Worm (Caenorhabditis elegans) whole organism, dauer: ENCODE data around the gene nsy-7.

ENCODE experiments used
- unc-62 ChIP-seq: sonication (generic microtip); optimal IDR thresholded peaks from 2 replicates; lab custom pipeline; 2017; ENCODE audit warnings: missing biosample characterization, missing genetic modification reagents, missing genetic modification characterization

The nsy-7 gene

DNA sequence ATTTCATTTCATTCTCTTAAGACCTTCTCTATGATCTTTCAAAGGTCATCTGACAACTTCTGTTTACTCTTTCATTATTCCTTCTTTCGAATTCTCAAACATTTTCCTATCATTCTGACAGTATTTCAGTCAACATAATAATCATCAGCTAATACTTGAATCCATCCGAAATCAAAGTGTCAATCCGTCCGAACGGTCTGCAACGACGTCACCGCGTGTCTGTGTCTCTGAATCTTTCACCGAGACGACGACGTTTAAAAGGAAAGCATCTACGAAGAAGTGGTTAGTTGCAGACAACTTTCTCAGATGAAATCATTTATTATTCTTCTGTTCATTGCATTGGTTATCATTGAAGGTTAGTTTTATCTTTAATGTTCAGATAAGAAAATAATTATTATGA lies 15.8 kb upstream of the nsy-7 start, which contains the start of gene Y42H9AR.5:
TSS of gene Y42H9AR.5 (plus strand) at position 301 of the 400 bp plus-strand sequence.
- TF ChIP-seq unc-62 (GFP tag; lab: Kevin White, UChicago): no peak

DNA sequence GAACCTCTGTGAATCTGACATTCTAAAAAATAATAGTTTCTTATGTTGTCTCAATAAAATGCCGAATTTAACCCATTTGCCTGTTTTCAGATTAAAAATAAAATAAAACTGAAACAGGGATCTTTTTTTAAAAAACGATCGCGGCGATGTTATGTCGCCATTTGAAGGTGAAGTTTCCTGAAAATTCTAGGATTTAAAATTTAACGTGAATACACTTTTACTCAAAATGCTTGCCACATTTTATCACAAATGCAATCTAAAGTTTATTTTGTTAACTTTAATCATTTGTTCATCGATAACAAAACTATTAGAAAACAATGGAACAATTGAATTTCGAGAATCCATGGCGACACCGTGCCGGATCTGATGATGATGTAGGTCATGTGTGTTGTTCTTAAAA lies 13.1 kb upstream of the nsy-7 start, which contains the start of gene Y42H9AR.2:
TSS of gene Y42H9AR.2 (plus strand) at position 301 of the 400 bp plus-strand sequence.
- no peak for TF ChIP-seq unc-62 (GFP tag; lab: Kevin White, UChicago)

DNA sequence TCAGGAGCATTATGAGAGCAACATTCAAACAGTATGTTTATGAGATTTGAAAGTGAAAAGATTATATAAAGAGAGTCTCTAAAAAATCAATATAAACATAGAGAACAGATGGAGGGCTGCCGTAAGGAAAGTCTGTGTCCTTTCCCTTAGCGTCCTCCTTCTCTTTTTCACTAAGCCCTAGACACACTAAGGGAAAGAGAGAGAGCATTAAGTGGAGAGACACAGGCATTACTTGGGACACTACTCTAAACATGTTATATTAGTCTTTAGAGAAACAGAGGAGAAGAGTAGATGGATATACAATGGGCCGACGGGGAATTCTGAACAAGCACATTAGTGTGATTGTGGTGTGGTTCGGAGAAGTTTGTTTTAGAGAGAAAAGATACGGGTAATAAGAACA lies 9.9 kb upstream of the nsy-7 start:
- no peak for TF ChIP-seq unc-62 (GFP tag; lab: Kevin White, UChicago)

DNA sequence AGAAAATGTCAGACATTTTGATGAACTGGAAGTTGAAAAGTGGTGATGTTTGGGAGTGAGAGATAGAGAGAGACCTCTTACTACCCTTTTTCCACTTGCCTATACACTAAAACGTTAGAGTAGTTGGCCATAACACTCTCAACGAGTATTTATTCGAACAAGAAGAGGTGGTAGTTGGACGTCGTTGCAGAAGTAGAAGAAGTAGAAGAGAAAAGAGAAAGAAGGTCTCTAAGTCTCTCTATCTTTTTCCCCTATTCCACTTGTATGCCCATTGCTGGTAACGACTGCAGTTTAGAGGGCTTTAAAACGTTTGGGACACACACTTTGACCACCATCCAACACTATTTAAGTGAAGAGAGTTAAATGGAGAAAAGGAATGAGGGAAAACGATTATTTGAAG lies 5.1 kb upstream of the nsy-7 start:
- TF ChIP-seq unc-62 (GFP tag; lab: Kevin White, UChicago): no peak

DNA sequence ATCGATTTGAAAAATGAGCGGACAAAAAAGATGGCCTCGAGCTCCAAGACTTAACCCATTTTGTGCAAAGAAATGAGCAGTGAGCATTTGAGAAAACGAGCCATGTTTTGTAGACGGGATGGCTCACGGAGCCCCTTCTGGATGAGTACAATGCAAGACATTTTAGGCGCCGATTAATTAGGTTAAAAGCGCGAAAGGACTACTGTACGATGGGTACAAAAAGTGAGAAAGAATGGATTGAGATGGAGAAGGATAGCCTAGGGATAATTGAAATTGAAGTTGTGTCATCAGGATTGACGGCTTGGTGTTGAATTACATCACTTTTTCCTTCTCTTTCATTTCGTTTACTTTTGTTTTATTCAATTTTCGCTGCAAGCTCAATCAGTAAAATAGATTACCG lies 5.7 kb downstream of the nsy-7 start:
- no peak for TF ChIP-seq unc-62 (GFP tag; lab: Kevin White, UChicago)

DNA sequence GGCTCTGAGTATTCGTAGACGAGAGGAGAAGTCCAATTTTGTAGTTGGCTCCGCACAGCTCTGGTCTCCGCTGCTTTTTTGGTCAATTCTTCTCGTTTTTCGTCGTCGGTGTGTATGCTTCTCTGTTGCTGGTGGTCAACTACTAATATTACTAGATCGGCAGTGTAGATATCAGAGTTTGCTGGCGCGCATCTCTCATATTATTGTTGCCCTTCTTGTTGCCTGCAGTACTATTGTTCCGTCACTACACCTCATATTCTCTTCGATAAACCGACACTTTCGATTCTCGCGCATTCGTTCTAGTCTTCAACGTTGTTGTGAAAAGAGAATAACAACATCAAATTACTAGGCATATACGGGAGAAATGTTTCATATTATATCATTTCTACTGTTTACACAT lies 6.3 kb downstream of the nsy-7 start:
- TF ChIP-seq unc-62 (GFP tag; lab: Kevin White, UChicago): no peak

- no peak for TF ChIP-seq unc-62 (GFP tag; lab: Kevin White, UChicago)
Measured at ce11 chrIV:8076511-8076910, 9.9 kb downstream of the nsy-7 start.

ce11 chrIV:8075516-8075915 lies 10.9 kb downstream of the nsy-7 start:
- no peak for TF ChIP-seq unc-62 (GFP tag; lab: Kevin White, UChicago)

ce11 chrIV:8070934-8071333 lies 15.5 kb downstream of the nsy-7 start:
- TF ChIP-seq unc-62 (GFP tag; lab: Kevin White, UChicago): no peak

ce11 chrIV:8070299-8070698 lies 16.2 kb downstream of the nsy-7 start:
- no peak for TF ChIP-seq unc-62 (GFP tag; lab: Kevin White, UChicago)

DNA sequence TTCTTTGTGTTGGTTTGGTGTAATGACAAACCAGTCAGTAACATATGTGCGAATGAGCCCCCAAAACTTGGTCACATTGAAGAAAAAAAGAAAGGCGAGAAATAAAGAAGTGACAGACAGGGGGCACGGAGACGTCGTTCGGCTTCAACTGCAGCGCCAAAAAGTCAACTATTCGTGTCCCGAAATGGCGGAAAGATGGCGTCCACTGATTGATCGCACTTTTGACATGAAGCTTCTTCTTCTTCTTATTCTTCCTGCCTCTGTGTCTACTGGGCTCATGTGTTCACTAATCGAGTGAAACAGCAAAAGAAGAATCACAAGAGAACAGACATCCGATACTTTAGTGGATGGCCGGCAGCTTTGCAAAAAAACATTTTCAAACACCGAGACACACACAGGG lies 17.3 kb downstream of the nsy-7 start:
- TF ChIP-seq unc-62 (GFP tag; lab: Kevin White, UChicago): no peak

- no peak for TF ChIP-seq unc-62 (GFP tag; lab: Kevin White, UChicago)
Measured at ce11 chrIV:8068280-8068679, 18.2 kb downstream of the nsy-7 start.

DNA sequence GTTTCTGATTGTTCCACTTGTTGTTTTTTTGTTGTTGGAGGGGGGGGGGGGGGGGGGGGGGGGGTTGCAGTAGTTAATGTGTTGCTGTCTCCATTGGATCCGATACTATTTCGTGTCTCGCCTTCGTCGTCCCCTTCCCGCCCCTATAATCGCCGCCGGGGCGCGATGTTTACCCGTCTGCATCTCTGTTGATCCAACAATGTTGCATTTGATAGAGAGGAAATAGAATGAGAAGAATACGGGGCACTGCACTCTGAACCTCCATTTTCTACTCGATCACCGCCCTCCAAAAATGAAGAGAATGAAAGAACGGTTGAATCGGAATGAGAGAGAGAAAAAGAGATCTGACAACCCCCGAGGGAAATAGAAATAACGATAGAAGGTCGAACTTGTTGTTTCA lies 18.7 kb downstream of the nsy-7 start:
- no peak for TF ChIP-seq unc-62 (GFP tag; lab: Kevin White, UChicago)

- TF ChIP-seq unc-62 (GFP tag; lab: Kevin White, UChicago): no peak
Measured at ce11 chrIV:8066598-8066997, 19.9 kb downstream of the nsy-7 start.

ce11 chrIV:8062359-8062758 lies 24.1 kb downstream of the nsy-7 start, which contains the start of gene sax-7:
sax-7 (plus strand) TSS chrIV:8062659.
- no peak for TF ChIP-seq unc-62 (GFP tag; lab: Kevin White, UChicago)

ce11 chrIV:8061267-8061666 lies 25.2 kb downstream of the nsy-7 start:
- TF ChIP-seq unc-62 (GFP tag; lab: Kevin White, UChicago): no peak

ce11 chrIV:8053955-8054354 lies 32.5 kb downstream of the nsy-7 start:
- no peak for TF ChIP-seq unc-62 (GFP tag; lab: Kevin White, UChicago)

- no peak for TF ChIP-seq unc-62 (GFP tag; lab: Kevin White, UChicago)
Measured at ce11 chrIV:8052694-8053093, 33.8 kb downstream of the nsy-7 start.
